Worm (Caenorhabditis elegans) whole organism, L3 larva: ENCODE data around the gene mec-2.

Source experiments
- R02D3.7 ChIP-seq: fragments of 150-350 bp; optimal IDR thresholded peaks from 2 replicates; lab custom pipeline; 2014; ENCODE audit warnings: missing biosample characterization, missing genetic modification characterization
- ZK546.5 ChIP-seq: sonication (generic microtip); optimal IDR thresholded peaks from 2 replicates; lab custom pipeline; 2017; ENCODE audit warnings: missing biosample characterization, missing genetic modification characterization
- ceh-28 ChIP-seq: fragments of 150-350 bp; optimal IDR thresholded peaks from 2 replicates; lab custom pipeline; 2014; ENCODE audit warnings: missing biosample characterization, missing genetic modification reagents, missing genetic modification characterization
- ceh-82 ChIP-seq: fragments of 150-350 bp; optimal IDR thresholded peaks from 2 replicates; lab custom pipeline; 2014; ENCODE audit warnings: missing biosample characterization, missing genetic modification characterization
- ceh-9 ChIP-seq: sonication (generic microtip); optimal IDR thresholded peaks from 2 replicates; lab custom pipeline; 2018; ENCODE audit warnings: missing biosample characterization, missing genetic modification characterization
- egl-5 ChIP-seq: fragments of 150-350 bp; optimal IDR thresholded peaks from 2 replicates; lab custom pipeline; 2017; ENCODE audit warnings: missing biosample characterization, missing genetic modification reagents, missing genetic modification characterization, inconsistent platforms
- elt-1 ChIP-seq: fragments of 150-350 bp; optimal IDR thresholded peaks from 2 replicates; lab custom pipeline; 2014; ENCODE audit warnings: missing biosample characterization, missing genetic modification characterization
- elt-2 ChIP-seq: sonication (generic microtip); optimal IDR thresholded peaks from 2 replicates; lab custom pipeline; 2016; ENCODE audit warnings: missing genetic modification reagents, mild to moderate bottlenecking, missing genetic modification characterization, missing compliant biosample characterization
- elt-3 ChIP-seq, 3 experiments: fragments of 150-350 bp in 1 of 3; sonication (generic microtip) in 2 of 3; optimal IDR thresholded peaks; 2 replicates in 2 of 3; 4 replicates in 1 of 3; lab custom pipeline; 2014 to 2017; ENCODE audit warnings: missing biosample characterization in 3 of 3, missing genetic modification characterization in 3 of 3
- fkh-10 ChIP-seq: sonication (generic microtip); optimal IDR thresholded peaks from 2 replicates; lab custom pipeline; 2017; ENCODE audit warnings: missing biosample characterization, missing genetic modification reagents, missing genetic modification characterization
- fkh-2 ChIP-seq: fragments of 150-350 bp; optimal IDR thresholded peaks from 2 replicates; lab custom pipeline; 2014; ENCODE audit warnings: missing biosample characterization, missing genetic modification reagents, missing genetic modification characterization
- fos-1 ChIP-seq: fragments of 150-350 bp; optimal IDR thresholded peaks from 2 replicates; lab custom pipeline; 2014; ENCODE audit warnings: missing biosample characterization, missing genetic modification characterization
- hmg-11 ChIP-seq: sonication (generic microtip); optimal IDR thresholded peaks from 2 replicates; lab custom pipeline; 2016; ENCODE audit warnings: missing genetic modification characterization, missing compliant biosample characterization
- lin-39 ChIP-seq: fragments of 150-350 bp; optimal IDR thresholded peaks from 2 replicates; lab custom pipeline; 2018; ENCODE audit warnings: missing biosample characterization, missing genetic modification reagents, missing genetic modification characterization
- mdl-1 ChIP-seq: fragments of 150-350 bp; optimal IDR thresholded peaks from 2 replicates; lab custom pipeline; 2014; ENCODE audit warnings: missing biosample characterization, missing genetic modification characterization
- nfya-1 ChIP-seq: sonication (generic microtip); optimal IDR thresholded peaks from 2 replicates; lab custom pipeline; 2017; ENCODE audit warnings: missing genetic modification characterization, mild to moderate bottlenecking, missing compliant biosample characterization, antibody characterized with exemption, moderate library complexity; ENCODE audit not compliant: insufficient read depth
- nhr-12 ChIP-seq: fragments of 150-350 bp; optimal IDR thresholded peaks from 2 replicates; lab custom pipeline; 2014; ENCODE audit warnings: missing biosample characterization, missing genetic modification characterization
- nhr-23 ChIP-seq: fragments of 150-350 bp; optimal IDR thresholded peaks from 2 replicates; lab custom pipeline; 2014; ENCODE audit warnings: missing biosample characterization, missing genetic modification reagents, missing genetic modification characterization
- nhr-237 ChIP-seq: fragments of 150-350 bp; optimal IDR thresholded peaks from 2 replicates; lab custom pipeline; 2014; ENCODE audit warnings: missing biosample characterization, missing genetic modification characterization
- nhr-25 ChIP-seq: sonication (generic microtip); optimal IDR thresholded peaks from 2 replicates; lab custom pipeline; 2017; ENCODE audit warnings: missing biosample characterization, missing genetic modification characterization
- nhr-28 ChIP-seq: fragments of 150-350 bp; optimal IDR thresholded peaks from 2 replicates; lab custom pipeline; 2014; ENCODE audit warnings: missing biosample characterization, missing genetic modification characterization
- nhr-43 ChIP-seq: sonication (generic microtip); optimal IDR thresholded peaks from 2 replicates; lab custom pipeline; 2016; ENCODE audit warnings: mild to moderate bottlenecking, missing genetic modification characterization, missing compliant biosample characterization; ENCODE audit not compliant: poor library complexity, severe bottlenecking
- nhr-67 ChIP-seq: fragments of 150-350 bp; optimal IDR thresholded peaks from 2 replicates; lab custom pipeline; 2014; ENCODE audit warnings: missing biosample characterization, missing genetic modification characterization
- nhr-76 ChIP-seq: fragments of 150-350 bp; sonication (generic microtip); optimal IDR thresholded peaks from 5 replicates; lab custom pipeline; 2014; ENCODE audit warnings: missing biosample characterization, missing genetic modification characterization
- nhr-77 ChIP-seq: fragments of 150-350 bp; optimal IDR thresholded peaks from 2 replicates; lab custom pipeline; 2014; ENCODE audit warnings: missing biosample characterization, missing genetic modification characterization
- pqm-1 ChIP-seq: fragments of 150-350 bp; optimal IDR thresholded peaks from 2 replicates; lab custom pipeline; 2017; ENCODE audit warnings: missing biosample characterization, missing genetic modification characterization, inconsistent platforms
- sea-2 ChIP-seq: fragments of 150-350 bp; sonication (generic microtip); optimal IDR thresholded peaks from 4 replicates; lab custom pipeline; 2014; ENCODE audit warnings: missing biosample characterization, missing genetic modification reagents, missing genetic modification characterization
- snpc-4 ChIP-seq: fragments of 150-350 bp; optimal IDR thresholded peaks from 2 replicates; lab custom pipeline; 2014; ENCODE audit warnings: missing biosample characterization, missing genetic modification characterization
- tbx-2 ChIP-seq: sonication (generic microtip); optimal IDR thresholded peaks from 2 replicates; lab custom pipeline; 2016; ENCODE audit warnings: mild to moderate bottlenecking, missing genetic modification characterization, missing compliant biosample characterization
- unc-39 ChIP-seq: sonication (generic microtip); optimal IDR thresholded peaks from 4 replicates; lab custom pipeline; 2017; ENCODE audit warnings: missing biosample characterization, missing genetic modification characterization
- unc-62 ChIP-seq: fragments of 150-350 bp; sonication (generic microtip); optimal IDR thresholded peaks from 4 replicates; lab custom pipeline; 2014; ENCODE audit warnings: missing biosample characterization, missing genetic modification reagents, missing genetic modification characterization
- zag-1 ChIP-seq: fragments of 150-350 bp; optimal IDR thresholded peaks from 2 replicates; lab custom pipeline; 2014; ENCODE audit warnings: missing biosample characterization, missing genetic modification characterization

Gene mec-2

ce11 chrX:5552652-5553051 is 14.9 kb upstream of the mec-2 start, which contains the start of gene ifta-1:
ifta-1 (minus strand) TSS chrX:5552752.
- TF ChIP-seq nhr-12 (tag; lab: Kevin White, UChicago) (no peak), elt-3 (tag; optimal IDR thresholded peaks at IDR 0.05; lab: Kevin White, UChicago) (no peak), nhr-77 (tag; lab: Kevin White, UChicago) (no peak), tbx-2 (no peak), sea-2 (no peak), nhr-67 (tag; lab: Kevin White, UChicago) (no peak)

- TF ChIP-seq nhr-12 (tag; lab: Kevin White, UChicago) (no peak), hmg-11 (tag; lab: Kevin White, UChicago) (no peak), nhr-43 (tag; lab: Kevin White, UChicago) (no peak), elt-1 (tag; lab: Kevin White, UChicago) (no peak), zag-1 (tag; lab: Kevin White, UChicago) (no peak), fkh-2 (no peak), nhr-23 (tag; lab: Kevin White, UChicago) (no peak), egl-5 (tag; lab: Kevin White, UChicago) (no peak), lin-39 (tag; lab: Kevin White, UChicago) (no peak)
Measured at ce11 chrX:5555055-5555629, 12.4 kb upstream of the mec-2 start.

ce11 chrX:5557966-5558365 is 9.6 kb upstream of the mec-2 start, which contains the start of gene C38C5.1:
C38C5.1 (plus strand) TSS chrX:5558055.
- TF ChIP-seq nhr-23 (tag; lab: Kevin White, UChicago), result no peak
- no peak for TF ChIP-seq ceh-28 (tag; lab: Kevin White, UChicago)
- TF ChIP-seq elt-3 (tag; optimal IDR thresholded peaks at IDR 0.05; lab: Kevin White, UChicago), result no peak
- TF ChIP-seq fkh-10 (GFP tag; lab: Kevin White, UChicago), result no peak
- no peak for TF ChIP-seq nhr-28 (tag; lab: Kevin White, UChicago)
- no peak for TF ChIP-seq nhr-25 (tag; lab: Kevin White, UChicago)
- no peak for TF ChIP-seq zag-1 (tag; lab: Kevin White, UChicago)
- TF ChIP-seq, all 47 proteins: peak for 0

ce11 chrX:5565478-5565877 is 2.1 kb upstream of the mec-2 start:
- TF ChIP-seq R02D3.7 (tag; lab: Kevin White, UChicago) (no peak), mdl-1 (no peak), elt-2 (tag; lab: Kevin White, UChicago) (no peak), nfya-1 (no peak)

ce11 chrX:5572638-5573037 is 5.1 kb downstream of the mec-2 start:
- TF ChIP-seq unc-62 (no peak), pqm-1 (no peak), nhr-77 (tag; lab: Kevin White, UChicago) (no peak), ceh-9 (tag; lab: Kevin White, UChicago) (no peak), nhr-43 (tag; lab: Kevin White, UChicago) (no peak), unc-39 (tag; lab: Kevin White, UChicago) (no peak), snpc-4 (tag; lab: Kevin White, UChicago) (no peak)

- TF ChIP-seq elt-2 (tag; lab: Kevin White, UChicago) (no peak), ZK546.5 (tag; lab: Kevin White, UChicago) (no peak), nhr-12 (tag; lab: Kevin White, UChicago) (no peak), fos-1 (tag; lab: Kevin White, UChicago) (no peak), nhr-76 (tag; lab: Kevin White, UChicago) (no peak), ceh-9 (tag; lab: Kevin White, UChicago) (no peak), nhr-237 (tag; lab: Kevin White, UChicago) (no peak), ceh-82 (tag; lab: Kevin White, UChicago) (no peak), nhr-43 (tag; lab: Kevin White, UChicago) (no peak)
Measured at ce11 chrX:5579714-5580265, 12.2 kb downstream of the mec-2 start.
